Fruit fly (Drosophila melanogaster) Kc167 (cell line): Measurements from ENCODE around the gene Rabex-5.
A peak's percentile ranks its signal among the peaks of the same experiment; 100 is the strongest.

ENCODE experiments used
- Myc ChIP-seq: fragments of >200 bp; optimal IDR thresholded peaks from 2 replicates; lab custom pipeline; 2017; ENCODE audit warnings: missing external identifiers
- Sin3A ChIP-seq: fragments of >200 bp; optimal IDR thresholded peaks from 2 replicates; lab custom pipeline; 2018; ENCODE audit warnings: missing external identifiers
- h ChIP-seq: fragments of >200 bp; optimal IDR thresholded peaks from 3 replicates; lab custom pipeline; 2018; ENCODE audit warnings: missing external identifiers
- insv ChIP-seq: fragments of >200 bp; optimal IDR thresholded peaks from 3 replicates; lab custom pipeline; 2018; ENCODE audit warnings: missing external identifiers
- psq ChIP-seq: fragments of >200 bp; optimal IDR thresholded peaks from 2 replicates; lab custom pipeline; 2017; ENCODE audit warnings: missing external identifiers
- ttk ChIP-seq: sonication (Bioruptor generic); optimal IDR thresholded peaks from 2 replicates; lab custom pipeline; 2017; ENCODE audit warnings: missing external identifiers

DNA sequence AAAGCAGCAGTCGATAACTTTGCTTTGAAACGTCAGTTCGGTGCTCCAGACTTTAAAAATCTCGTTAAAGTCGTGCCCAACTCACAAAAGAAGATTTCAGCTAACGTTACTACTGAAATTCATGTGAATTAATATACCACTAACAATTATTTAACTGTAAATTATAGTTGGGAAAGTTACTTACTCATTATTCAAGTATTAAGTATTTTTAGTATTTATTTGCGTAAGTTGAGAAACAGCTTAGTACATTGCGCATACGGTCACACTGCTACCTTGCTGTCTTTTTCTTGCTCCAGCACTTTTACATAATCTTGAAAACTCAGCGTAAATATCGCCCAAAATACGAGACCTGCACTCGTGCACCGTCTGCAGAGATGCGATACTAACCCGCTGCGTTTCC, 34.0 kb downstream of the Rabex-5 start, which contains the start of gene ND-ACP:
- no peak for TF ChIP-seq Myc (lab: Kevin White, UChicago)
- no peak for TF ChIP-seq insv (lab: Kevin White, UChicago)
- no peak for TF ChIP-seq h (lab: Kevin White, UChicago)
- peak; percentile 70 for TF ChIP-seq psq (lab: Kevin White, UChicago)
- TF ChIP-seq ttk (lab: Kevin White, UChicago) = no peak
- TF ChIP-seq Sin3A = no peak
